Worm (Caenorhabditis elegans) whole organism, L3 larva: Measurements from ENCODE around the gene C18H7.7.

Experiments used
- R02D3.7 ChIP-seq: fragments of 150-350 bp; optimal IDR thresholded peaks from 2 replicates; lab custom pipeline; 2014; ENCODE audit warnings: missing biosample characterization, missing genetic modification characterization
- ZK546.5 ChIP-seq: sonication (generic microtip); optimal IDR thresholded peaks from 2 replicates; lab custom pipeline; 2017; ENCODE audit warnings: missing biosample characterization, missing genetic modification characterization
- ama-1 ChIP-seq: fragments of 150-350 bp; optimal IDR thresholded peaks from 2 replicates; lab custom pipeline; 2018
- ceh-28 ChIP-seq: fragments of 150-350 bp; optimal IDR thresholded peaks from 2 replicates; lab custom pipeline; 2014; ENCODE audit warnings: missing biosample characterization, missing genetic modification reagents, missing genetic modification characterization
- ceh-9 ChIP-seq: sonication (generic microtip); optimal IDR thresholded peaks from 2 replicates; lab custom pipeline; 2018; ENCODE audit warnings: missing biosample characterization, missing genetic modification characterization
- egl-27 ChIP-seq: sonication (generic microtip); optimal IDR thresholded peaks from 4 replicates; lab custom pipeline; 2017; ENCODE audit warnings: missing biosample characterization, missing genetic modification reagents, missing genetic modification characterization
- egl-5 ChIP-seq: fragments of 150-350 bp; optimal IDR thresholded peaks from 2 replicates; lab custom pipeline; 2017; ENCODE audit warnings: missing biosample characterization, missing genetic modification reagents, missing genetic modification characterization, inconsistent platforms
- elt-1 ChIP-seq: fragments of 150-350 bp; optimal IDR thresholded peaks from 2 replicates; lab custom pipeline; 2014; ENCODE audit warnings: missing biosample characterization, missing genetic modification characterization
- elt-2 ChIP-seq: sonication (generic microtip); optimal IDR thresholded peaks from 2 replicates; lab custom pipeline; 2016; ENCODE audit warnings: missing genetic modification reagents, mild to moderate bottlenecking, missing genetic modification characterization, missing compliant biosample characterization
- fkh-2 ChIP-seq: fragments of 150-350 bp; optimal IDR thresholded peaks from 2 replicates; lab custom pipeline; 2014; ENCODE audit warnings: missing biosample characterization, missing genetic modification reagents, missing genetic modification characterization
- fos-1 ChIP-seq: fragments of 150-350 bp; optimal IDR thresholded peaks from 2 replicates; lab custom pipeline; 2014; ENCODE audit warnings: missing biosample characterization, missing genetic modification characterization
- hmg-11 ChIP-seq: sonication (generic microtip); optimal IDR thresholded peaks from 2 replicates; lab custom pipeline; 2016; ENCODE audit warnings: missing genetic modification characterization, missing compliant biosample characterization
- jun-1 ChIP-seq: fragments of 150-350 bp; optimal IDR thresholded peaks from 2 replicates; lab custom pipeline; 2014; ENCODE audit warnings: missing biosample characterization, missing genetic modification reagents, missing genetic modification characterization
- lin-15B ChIP-seq: fragments of 150-350 bp; optimal IDR thresholded peaks from 2 replicates; lab custom pipeline; 2014; ENCODE audit warnings: missing biosample characterization, missing genetic modification characterization
- lin-39 ChIP-seq: fragments of 150-350 bp; optimal IDR thresholded peaks from 2 replicates; lab custom pipeline; 2018; ENCODE audit warnings: missing biosample characterization, missing genetic modification reagents, missing genetic modification characterization
- mdl-1 ChIP-seq: fragments of 150-350 bp; optimal IDR thresholded peaks from 2 replicates; lab custom pipeline; 2014; ENCODE audit warnings: missing biosample characterization, missing genetic modification characterization
- mml-1 ChIP-seq: fragments of 150-350 bp; sonication (generic microtip); optimal IDR thresholded peaks from 3 replicates; lab custom pipeline; 2014; ENCODE audit warnings: missing biosample characterization, missing genetic modification characterization
- nhr-11 ChIP-seq: fragments of 150-350 bp; optimal IDR thresholded peaks from 2 replicates; lab custom pipeline; 2014; ENCODE audit warnings: missing biosample characterization, missing genetic modification characterization
- nhr-12 ChIP-seq: fragments of 150-350 bp; optimal IDR thresholded peaks from 2 replicates; lab custom pipeline; 2014; ENCODE audit warnings: missing biosample characterization, missing genetic modification characterization
- nhr-23 ChIP-seq: fragments of 150-350 bp; optimal IDR thresholded peaks from 2 replicates; lab custom pipeline; 2014; ENCODE audit warnings: missing biosample characterization, missing genetic modification reagents, missing genetic modification characterization
- nhr-25 ChIP-seq: sonication (generic microtip); optimal IDR thresholded peaks from 2 replicates; lab custom pipeline; 2017; ENCODE audit warnings: missing biosample characterization, missing genetic modification characterization
- nhr-43 ChIP-seq: sonication (generic microtip); optimal IDR thresholded peaks from 2 replicates; lab custom pipeline; 2016; ENCODE audit warnings: mild to moderate bottlenecking, missing genetic modification characterization, missing compliant biosample characterization; ENCODE audit not compliant: poor library complexity, severe bottlenecking
- nhr-67 ChIP-seq: fragments of 150-350 bp; optimal IDR thresholded peaks from 2 replicates; lab custom pipeline; 2014; ENCODE audit warnings: missing biosample characterization, missing genetic modification characterization
- nhr-77 ChIP-seq: fragments of 150-350 bp; optimal IDR thresholded peaks from 2 replicates; lab custom pipeline; 2014; ENCODE audit warnings: missing biosample characterization, missing genetic modification characterization
- pha-4 ChIP-seq: fragments of 150-350 bp; optimal IDR thresholded peaks from 2 replicates; lab custom pipeline; 2014; ENCODE audit warnings: missing biosample characterization, missing genetic modification reagents, missing genetic modification characterization
- pqm-1 ChIP-seq: fragments of 150-350 bp; optimal IDR thresholded peaks from 2 replicates; lab custom pipeline; 2017; ENCODE audit warnings: missing biosample characterization, missing genetic modification characterization, inconsistent platforms
- skn-1 ChIP-seq: fragments of 150-350 bp; optimal IDR thresholded peaks from 2 replicates; lab custom pipeline; 2014; ENCODE audit warnings: missing biosample characterization, missing genetic modification characterization
- unc-39 ChIP-seq: sonication (generic microtip); optimal IDR thresholded peaks from 4 replicates; lab custom pipeline; 2017; ENCODE audit warnings: missing biosample characterization, missing genetic modification characterization
- zag-1 ChIP-seq: fragments of 150-350 bp; optimal IDR thresholded peaks from 2 replicates; lab custom pipeline; 2014; ENCODE audit warnings: missing biosample characterization, missing genetic modification characterization
- ztf-11 ChIP-seq: fragments of 150-350 bp; optimal IDR thresholded peaks from 2 replicates; lab custom pipeline; 2014; ENCODE audit warnings: missing biosample characterization, missing genetic modification characterization

The C18H7.7 gene

DNA sequence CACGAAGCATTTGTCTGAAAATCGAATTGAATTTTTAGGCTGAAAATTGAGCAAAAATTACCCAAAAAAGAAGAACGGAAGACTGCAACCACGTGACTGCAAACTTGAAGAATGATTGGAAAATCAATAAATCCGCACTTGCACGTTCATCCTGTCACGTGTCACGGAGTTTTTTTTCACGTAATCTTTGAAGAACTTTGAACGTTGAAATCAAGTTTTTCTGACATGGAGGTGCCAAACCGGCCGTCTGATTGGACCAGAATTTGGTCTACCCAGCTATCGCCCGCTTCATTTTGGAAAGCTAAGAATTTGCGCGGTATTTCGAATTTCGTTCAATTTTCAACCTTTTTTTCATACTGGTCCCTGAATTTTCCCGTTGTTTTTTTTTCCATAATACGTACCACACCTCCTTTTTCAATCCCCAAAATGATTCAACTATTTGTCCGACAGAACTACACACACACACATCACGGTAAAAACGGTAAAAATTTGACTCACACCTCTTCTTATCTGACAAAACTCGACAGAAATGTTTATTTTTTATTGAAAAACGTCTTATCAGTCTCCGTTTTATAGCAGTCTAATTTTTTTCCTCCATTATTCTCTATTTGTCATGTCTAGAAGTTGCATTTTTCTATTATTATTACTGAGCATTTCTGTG is at the start of gene C18H7.7, which contains the start of gene C18H7.11:
Gene C18H7.7, minus strand, starts transcription at position 101 of the 661 bp plus-strand sequence.
Gene C18H7.11, plus strand, starts transcription at position 611 of the 661 bp plus-strand sequence.
- TF ChIP-seq ztf-11 = no peak
- peak; percentile 19 for TF ChIP-seq pqm-1 (tag; lab: Kevin White, UChicago)
- no peak for TF ChIP-seq nhr-43 (tag; lab: Kevin White, UChicago)
- no peak for TF ChIP-seq nhr-67 (tag; lab: Kevin White, UChicago)
- no peak for TF ChIP-seq unc-39 (tag; lab: Kevin White, UChicago)

DNA sequence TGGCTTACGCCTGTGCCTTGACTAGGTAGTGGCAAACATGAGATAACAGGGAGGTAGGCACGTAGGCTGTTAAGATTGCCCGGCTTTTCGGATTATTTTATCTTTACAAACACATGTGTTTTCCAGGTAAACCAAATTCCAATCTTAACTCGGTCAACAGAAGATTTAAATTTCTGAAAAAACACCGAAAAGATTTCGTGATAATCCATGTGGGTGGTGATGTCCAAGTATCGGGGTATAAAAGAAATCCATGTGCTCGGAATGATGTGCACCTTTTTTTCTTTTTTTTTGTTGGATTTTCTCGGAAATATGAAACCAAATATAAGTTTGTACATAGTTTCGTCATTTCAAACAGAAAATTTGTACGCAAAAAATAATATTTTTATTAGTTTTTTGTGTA is 47.3 kb upstream of the C18H7.7 start:
- TF ChIP-seq nhr-12 (tag; lab: Kevin White, UChicago) = no peak
- no peak for TF ChIP-seq ztf-11

DNA sequence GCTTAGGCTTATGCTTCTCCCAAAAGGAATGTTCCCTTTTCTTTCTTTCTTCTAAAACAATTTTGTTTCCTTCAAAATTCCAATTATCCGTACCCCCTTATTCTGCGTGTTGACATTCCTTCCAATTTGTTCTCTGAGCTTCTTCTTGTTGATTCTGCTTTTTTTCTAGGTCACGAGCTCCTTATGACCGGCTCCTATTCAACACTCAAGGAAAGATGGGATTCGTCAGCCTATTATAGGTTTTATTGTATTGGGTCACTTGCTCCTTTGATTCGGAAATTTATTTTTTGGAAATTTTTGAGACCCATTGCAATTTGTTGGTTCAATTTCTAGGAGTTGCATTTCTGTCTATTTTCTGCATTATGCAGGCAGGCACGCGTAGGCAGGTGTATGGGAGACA is 43.0 kb upstream of the C18H7.7 start:
- TF ChIP-seq ama-1 (lab: Kevin White, UChicago) = no peak

DNA sequence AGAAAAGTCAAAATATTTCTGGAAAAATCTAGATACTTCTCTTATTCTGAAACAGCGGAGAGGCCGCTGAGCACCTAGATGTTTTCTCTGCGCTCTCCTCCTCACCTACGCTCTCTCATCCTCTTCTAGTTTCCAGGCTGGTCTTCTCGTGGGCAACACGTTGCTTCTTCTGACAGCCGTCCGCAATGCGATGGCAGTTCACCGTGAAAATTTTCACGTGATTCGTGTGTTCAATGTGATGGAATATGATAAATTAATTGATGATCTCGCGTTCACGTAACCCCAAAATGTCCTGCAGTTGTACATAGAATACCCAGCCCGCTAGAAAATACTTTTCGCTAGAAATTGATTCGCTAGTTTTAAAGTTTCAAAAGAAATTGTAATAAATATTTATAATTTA is 37.4 kb upstream of the C18H7.7 start:
- TF ChIP-seq zag-1 (tag; lab: Kevin White, UChicago) = no peak
- no peak for TF ChIP-seq nhr-11 (tag; lab: Kevin White, UChicago)
- TF ChIP-seq lin-39 = no peak
- no peak for TF ChIP-seq egl-5 (tag; lab: Kevin White, UChicago)
- TF ChIP-seq pha-4 = no peak
- no peak for TF ChIP-seq mml-1 (tag; lab: Kevin White, UChicago)
- no peak for TF ChIP-seq hmg-11 (tag; lab: Kevin White, UChicago)
- no peak for TF ChIP-seq jun-1 (tag; lab: Kevin White, UChicago)
- TF ChIP-seq fos-1 (tag; lab: Kevin White, UChicago) = no peak
- no peak for TF ChIP-seq skn-1 (tag; lab: Kevin White, UChicago)
- no peak for TF ChIP-seq egl-27 (tag; lab: Kevin White, UChicago)
- no peak for TF ChIP-seq lin-15B
- TF ChIP-seq elt-2 (tag; lab: Kevin White, UChicago) = no peak

DNA sequence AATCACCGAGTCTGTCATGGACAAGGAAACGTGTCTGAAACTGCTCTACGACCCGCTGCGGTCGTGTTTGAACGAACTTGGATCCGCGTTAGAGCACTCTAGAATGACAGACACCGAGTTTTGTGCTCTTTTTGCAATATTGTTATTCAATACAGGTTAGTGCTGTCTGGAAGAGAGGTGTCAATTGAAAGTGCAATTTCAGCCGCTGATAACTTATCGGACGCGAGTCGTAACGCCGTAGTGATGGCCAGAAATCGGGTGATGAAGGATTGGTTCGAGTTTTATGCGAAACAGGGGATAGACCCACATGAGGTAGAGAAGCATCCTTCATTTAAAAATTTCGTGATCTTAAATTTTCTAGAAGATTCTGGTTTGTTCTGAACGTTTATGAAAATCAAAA is 35.7 kb upstream of the C18H7.7 start:
- TF ChIP-seq elt-1 (tag; lab: Kevin White, UChicago) (no peak), hmg-11 (tag; lab: Kevin White, UChicago) (no peak), elt-2 (tag; lab: Kevin White, UChicago) (peak; percentile 29)
- TF ChIP-seq, all 47 proteins: peak for 1

DNA sequence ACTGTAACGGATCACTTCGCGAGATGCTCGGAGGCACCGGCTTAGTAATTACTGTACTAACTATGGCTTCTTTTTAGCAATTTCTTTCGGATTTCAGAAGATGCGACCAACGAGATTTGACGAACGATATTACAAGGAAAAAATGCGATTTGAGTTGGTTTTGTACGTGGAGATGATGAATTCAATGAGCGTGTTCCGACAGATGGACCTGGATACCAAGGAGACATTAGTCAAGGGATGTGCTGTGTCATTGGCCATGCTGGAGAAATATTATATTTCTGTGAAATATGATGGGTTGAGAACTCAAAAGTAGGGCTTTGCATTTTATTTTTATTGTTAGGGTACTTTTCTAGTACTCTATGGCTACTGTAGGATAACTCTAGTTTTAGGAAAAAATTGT is 34.4 kb upstream of the C18H7.7 start:
- TF ChIP-seq ZK546.5 (tag; lab: Kevin White, UChicago) (no peak), ceh-9 (no peak), R02D3.7 (tag; lab: Kevin White, UChicago) (no peak), mdl-1 (tag; lab: Kevin White, UChicago) (no peak), nhr-77 (tag; lab: Kevin White, UChicago) (no peak), nhr-67 (tag; lab: Kevin White, UChicago) (no peak), nhr-25 (tag; lab: Kevin White, UChicago) (no peak), ama-1 (lab: Kevin White, UChicago) (no peak), nhr-23 (tag; lab: Kevin White, UChicago) (no peak), fkh-2 (tag; lab: Kevin White, UChicago) (no peak), zag-1 (tag; lab: Kevin White, UChicago) (no peak), ceh-28 (tag; lab: Kevin White, UChicago) (no peak)

DNA sequence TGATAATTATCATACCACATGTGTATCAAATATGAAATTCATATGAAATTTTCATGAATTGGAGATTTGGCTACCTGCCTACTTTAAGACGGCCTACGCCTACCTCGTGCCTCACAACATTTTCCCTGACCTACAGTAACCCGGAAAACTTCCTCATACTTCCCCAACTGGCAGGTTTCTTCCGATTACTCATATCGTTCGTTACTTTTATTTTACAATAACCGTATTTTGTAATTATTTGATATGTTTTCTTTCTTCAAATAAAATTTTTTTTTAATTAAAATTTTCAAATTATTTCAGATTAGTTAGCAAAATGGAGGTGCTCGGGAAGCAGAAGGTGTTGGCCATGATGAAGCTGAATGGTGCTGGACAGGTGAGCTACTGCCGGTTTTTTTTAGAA is 31.0 kb upstream of the C18H7.7 start, which contains the start of gene nhr-76:
Gene nhr-76, plus strand, starts transcription at position 301 of the 400 bp plus-strand sequence.
- TF ChIP-seq ama-1 (lab: Kevin White, UChicago) (no peak), fos-1 (tag; lab: Kevin White, UChicago) (no peak), nhr-77 (tag; lab: Kevin White, UChicago) (no peak), R02D3.7 (tag; lab: Kevin White, UChicago) (no peak), ZK546.5 (tag; lab: Kevin White, UChicago) (no peak), nhr-25 (tag; lab: Kevin White, UChicago) (no peak)
